Fruit fly (Drosophila melanogaster) whole organism, embryonic: Measurements from ENCODE around the gene Inx3.

Experiments used
- B-H1 ChIP-seq: fragments of 200-800 bp; sonication (Bioruptor generic); IDR thresholded peaks from 3 replicates; pipeline ENCODE4 v1.3.6; 2022; ENCODE audit warnings: missing biosample characterization, missing genetic modification characterization
- BEAF-32 ChIP-seq: fragments of 200-800 bp; sonication (Bioruptor generic); optimal IDR thresholded peaks from 3 replicates; lab custom pipeline; 2017; ENCODE audit warnings: missing biosample characterization, missing genetic modification characterization, mild to moderate bottlenecking, moderate library complexity, missing genetic modification reagents
- Bteb2 ChIP-seq: fragments of 200-800 bp; sonication (Bioruptor generic); optimal IDR thresholded peaks from 2 replicates; lab custom pipeline; 2016; ENCODE audit warnings: missing biosample characterization, missing genetic modification characterization
- CG10431 ChIP-seq: fragments of 200-800 bp; sonication (Bioruptor generic); optimal IDR thresholded peaks from 3 replicates; lab custom pipeline; 2018; ENCODE audit warnings: missing biosample characterization, mild to moderate bottlenecking, missing genetic modification characterization
- CG14710 ChIP-seq: fragments of 200-800 bp; sonication (Bioruptor generic); optimal IDR thresholded peaks from 3 replicates; lab custom pipeline; 2019; ENCODE audit warnings: missing biosample characterization, mild to moderate bottlenecking, missing genetic modification characterization, moderate library complexity
- CG18011 ChIP-seq: fragments of 200-800 bp; sonication (Bioruptor generic); optimal IDR thresholded peaks from 2 replicates; lab custom pipeline; 2017; ENCODE audit warnings: missing biosample characterization, missing genetic modification characterization, mild to moderate bottlenecking, moderate library complexity, missing genotype
- CG18619 ChIP-seq: fragments of 200-800 bp; sonication (Bioruptor generic); optimal IDR thresholded peaks from 3 replicates; lab custom pipeline; 2017; ENCODE audit warnings: missing biosample characterization, mild to moderate bottlenecking, missing genetic modification characterization
- CG34376 ChIP-seq: fragments of 200-800 bp; sonication (Bioruptor generic); optimal IDR thresholded peaks from 2 replicates; lab custom pipeline; 2018; ENCODE audit warnings: missing biosample characterization, mild to moderate bottlenecking, missing genetic modification characterization
- CG8388 ChIP-seq: fragments of 200-800 bp; sonication (Bioruptor generic); optimal IDR thresholded peaks from 2 replicates; lab custom pipeline; 2019; ENCODE audit warnings: missing biosample characterization, mild to moderate bottlenecking, missing genetic modification characterization, moderate library complexity
- CG9727 ChIP-seq: fragments of 200-800 bp; sonication (Bioruptor generic); optimal IDR thresholded peaks from 3 replicates; lab custom pipeline; 2017; ENCODE audit warnings: missing biosample characterization, mild to moderate bottlenecking, missing genetic modification characterization
- D ChIP-seq, 2 experiments: fragments of 200-800 bp in 1 of 2; fragments of >200 bp in 1 of 2; sonication (Bioruptor generic) in 1 of 2; optimal IDR thresholded peaks; 2 replicates in 1 of 2; 3 replicates in 1 of 2; lab custom pipeline; 2017; ENCODE audit warnings: mild to moderate bottlenecking in 1 of 2, missing biosample characterization in 1 of 2, missing genetic modification characterization in 1 of 2, missing genetic modification reagents in 1 of 2
- Dp ChIP-seq: fragments of 200-800 bp; sonication (Bioruptor generic); optimal IDR thresholded peaks from 2 replicates; lab custom pipeline; 2018; ENCODE audit warnings: missing biosample characterization, mild to moderate bottlenecking, missing genetic modification characterization, moderate library complexity
- Ets65A ChIP-seq: fragments of 200-800 bp; sonication (Bioruptor generic); peaks from one replicate; lab custom pipeline; 2016; ENCODE audit warnings: missing biosample characterization, missing genetic modification characterization
- GATAe ChIP-seq: fragments of 200-800 bp; sonication (Bioruptor generic); conservative IDR thresholded peaks from 2 replicates; pipeline ENCODE4 v1.3.6; 2022; ENCODE audit warnings: missing biosample characterization, missing genetic modification characterization
- Hey ChIP-seq: fragments of 200-800 bp; sonication (Bioruptor generic); optimal IDR thresholded peaks from 3 replicates; lab custom pipeline; 2018; ENCODE audit warnings: missing biosample characterization, mild to moderate bottlenecking, missing genetic modification characterization
- HmgZ ChIP-seq: fragments of 200-800 bp; sonication (Bioruptor generic); optimal IDR thresholded peaks from 2 replicates; lab custom pipeline; 2018; ENCODE audit warnings: missing biosample characterization, mild to moderate bottlenecking, missing genetic modification characterization
- Hr78 ChIP-seq, 2 experiments: fragments of 200-800 bp in 1 of 2; fragments of >200 bp in 1 of 2; sonication (Bioruptor generic) in 1 of 2; optimal IDR thresholded peaks; 2 replicates each; lab custom pipeline; 2017 to 2019; ENCODE audit warnings: missing biosample characterization in 2 of 2, missing genetic modification characterization in 2 of 2, mild to moderate bottlenecking in 1 of 2, moderate library complexity in 1 of 2
- Med ChIP-seq: fragments of 200-800 bp; sonication (Bioruptor generic); peaks from one replicate; lab custom pipeline; 2016; ENCODE audit warnings: missing biosample characterization, missing genetic modification characterization, mild to moderate bottlenecking, inconsistent platforms, moderate library complexity
- Oli ChIP-seq: fragments of 200-800 bp; sonication (Bioruptor generic); optimal IDR thresholded peaks from 2 replicates; lab custom pipeline; 2018; ENCODE audit warnings: missing biosample characterization, mild to moderate bottlenecking, missing genetic modification characterization, moderate library complexity
- Optix ChIP-seq: fragments of 200-800 bp; sonication (Bioruptor generic); IDR thresholded peaks from 3 replicates; pipeline ENCODE4 v1.3.6; 2022; ENCODE audit warnings: missing biosample characterization, missing genetic modification characterization
- Pdp1 ChIP-seq, 2 experiments: fragments of 200-800 bp; sonication (Bioruptor generic); optimal IDR thresholded peaks; 3 replicates each; lab custom pipeline; 2016; ENCODE audit warnings: missing biosample characterization in 2 of 2, missing genetic modification characterization in 2 of 2, mild to moderate bottlenecking in 1 of 2, moderate library complexity in 1 of 2
- amos ChIP-seq: fragments of 200-800 bp; sonication (Bioruptor generic); IDR thresholded peaks from 2 replicates; pipeline ENCODE4 v1.3.6; 2022; ENCODE audit warnings: missing biosample characterization, missing genetic modification characterization; ENCODE audit not compliant: partially characterized antibody
- chinmo ChIP-seq: fragments of 200-800 bp; sonication (Bioruptor generic); IDR thresholded peaks from 4 replicates; pipeline ENCODE4 v1.3.6; 2022; ENCODE audit warnings: missing biosample characterization, missing genetic modification characterization; ENCODE audit not compliant: partially characterized antibody
- chm ChIP-seq: fragments of 200-800 bp; sonication (Bioruptor generic); IDR thresholded peaks from 2 replicates; pipeline ENCODE4 v1.3.6; 2022; ENCODE audit warnings: missing biosample characterization, missing genetic modification characterization
- crol ChIP-seq: fragments of 200-800 bp; sonication (Bioruptor generic); IDR thresholded peaks from 2 replicates; pipeline ENCODE4 v1.3.6; 2022; ENCODE audit warnings: missing biosample characterization, missing genetic modification characterization
- dimm ChIP-seq: fragments of 200-800 bp; sonication (Bioruptor generic); IDR thresholded peaks from 2 replicates; pipeline ENCODE4 v1.3.6; 2022; ENCODE audit warnings: missing biosample characterization, missing genetic modification characterization
- ems ChIP-seq: fragments of 200-800 bp; sonication (Bioruptor generic); optimal IDR thresholded peaks from 3 replicates; lab custom pipeline; 2016; ENCODE audit warnings: missing biosample characterization, missing genetic modification characterization
- ewg ChIP-seq: fragments of 200-800 bp; sonication (Bioruptor generic); optimal IDR thresholded peaks from 3 replicates; lab custom pipeline; 2017; ENCODE audit warnings: mild to moderate bottlenecking, missing biosample characterization, missing genetic modification reagents, missing genetic modification characterization
- exex ChIP-seq: fragments of 200-800 bp; sonication (Bioruptor generic); optimal IDR thresholded peaks from 4 replicates; lab custom pipeline; 2018; ENCODE audit warnings: missing biosample characterization, mild to moderate bottlenecking, missing genetic modification characterization, moderate library complexity
- grau ChIP-seq: fragments of 200-800 bp; optimal IDR thresholded peaks from 3 replicates; lab custom pipeline; 2019; ENCODE audit warnings: missing biosample characterization, mild to moderate bottlenecking, missing genetic modification characterization, moderate library complexity
- grn ChIP-seq: fragments of 200-800 bp; sonication (Bioruptor generic); optimal IDR thresholded peaks from 3 replicates; lab custom pipeline; 2017; ENCODE audit warnings: missing biosample characterization, missing genetic modification characterization
- gsb ChIP-seq: fragments of 200-800 bp; sonication (Bioruptor generic); IDR thresholded peaks from 2 replicates; pipeline ENCODE4 v1.3.6; 2022; ENCODE audit warnings: missing biosample characterization, missing genetic modification characterization
- klu ChIP-seq: fragments of 200-800 bp; sonication (Bioruptor generic); IDR thresholded peaks from 2 replicates; pipeline ENCODE4 v1.3.6; 2022; ENCODE audit warnings: missing biosample characterization, missing genetic modification characterization
- lmd ChIP-seq: fragments of 200-800 bp; sonication (Bioruptor generic); IDR thresholded peaks from 2 replicates; pipeline ENCODE4 v1.3.6; 2022; ENCODE audit warnings: missing biosample characterization, missing genetic modification characterization
- luna ChIP-seq: fragments of 200-800 bp; sonication (Bioruptor generic); optimal IDR thresholded peaks from 2 replicates; lab custom pipeline; 2016; ENCODE audit warnings: missing biosample characterization, missing genetic modification characterization
- mirr ChIP-seq: fragments of 200-800 bp; sonication (Bioruptor generic); optimal IDR thresholded peaks from 3 replicates; lab custom pipeline; 2018; ENCODE audit warnings: missing biosample characterization, mild to moderate bottlenecking, missing genetic modification characterization
- pfk ChIP-seq: fragments of 200-800 bp; sonication (Bioruptor generic); optimal IDR thresholded peaks from 2 replicates; lab custom pipeline; 2018; ENCODE audit warnings: missing biosample characterization, mild to moderate bottlenecking, missing genetic modification characterization, moderate library complexity
- prd ChIP-seq, 3 experiments: fragments of >200 bp in 2 of 3; fragments of 200-800 bp in 1 of 3; sonication (Bioruptor generic) in 1 of 3; optimal IDR thresholded peaks in 2 of 3; IDR thresholded peaks in 1 of 3; 2 replicates in 2 of 3; 3 replicates in 1 of 3; pipeline versions ENCODE4 v1.3.6 to Lab custom; 2017 to 2022; ENCODE audit warnings: missing biosample characterization in 1 of 3, missing genetic modification characterization in 1 of 3
- sd ChIP-seq: fragments of 200-800 bp; sonication (Bioruptor generic); optimal IDR thresholded peaks from 3 replicates; lab custom pipeline; 2018; ENCODE audit warnings: missing biosample characterization, mild to moderate bottlenecking, missing genetic modification characterization, moderate library complexity
- sisA ChIP-seq: fragments of 200-800 bp; sonication (Bioruptor generic); IDR thresholded peaks from 2 replicates; pipeline ENCODE4 v1.3.6; 2022; ENCODE audit warnings: missing biosample characterization, missing genetic modification characterization
- sug ChIP-seq: fragments of 200-800 bp; optimal IDR thresholded peaks from 2 replicates; lab custom pipeline; 2019; ENCODE audit warnings: missing biosample characterization, mild to moderate bottlenecking, missing genetic modification characterization, moderate library complexity
- unc-4 ChIP-seq: fragments of 200-800 bp; sonication (Bioruptor generic); IDR thresholded peaks from 2 replicates; pipeline ENCODE4 v1.3.6; 2022; ENCODE audit warnings: missing biosample characterization, missing genetic modification characterization; ENCODE audit not compliant: partially characterized antibody
- vnd ChIP-seq: fragments of 200-800 bp; sonication (Bioruptor generic); IDR thresholded peaks from 3 replicates; pipeline ENCODE4 v1.3.6; 2022; ENCODE audit warnings: missing biosample characterization, missing genetic modification characterization; ENCODE audit not compliant: partially characterized antibody
- z ChIP-seq: fragments of 200-800 bp; sonication (Bioruptor generic); IDR thresholded peaks from 3 replicates; pipeline ENCODE4 v1.3.6; 2022; ENCODE audit warnings: missing biosample characterization, missing genetic modification characterization
- zen ChIP-seq: fragments of 200-800 bp; sonication (Bioruptor generic); optimal IDR thresholded peaks from 3 replicates; lab custom pipeline; 2018; ENCODE audit warnings: missing biosample characterization, mild to moderate bottlenecking, missing genetic modification characterization, moderate library complexity

Gene Inx3

dm6 chr3R:28901468-28902163 is 42.3 kb upstream of the Inx3 start:
- peak in 1 of 2 experiments; percentile 1 for TF ChIP-seq Hr78 (GFP tag; optimal IDR thresholded peaks at IDR 0.05; lab: Kevin White, UChicago)
- TF ChIP-seq CG10431 (GFP tag; lab: Kevin White, UChicago) = peak; percentile 69
- peak; percentile 22; the same call in 1 of the 2 replicates for TF ChIP-seq chm (GFP tag; lab: Robert Waterston, UW)
- TF ChIP-seq Oli = no peak
- peak; percentile 22 for TF ChIP-seq D (optimal IDR thresholded peaks at IDR 0.05; lab: Kevin White, UChicago)
- no peak for TF ChIP-seq D (GFP tag; optimal IDR thresholded peaks at IDR 0.05; lab: Kevin White, UChicago)
- peak; percentile 6 for TF ChIP-seq Med (GFP tag; lab: Kevin White, UChicago)
- peak; percentile 79 for TF ChIP-seq z (GFP tag; lab: Robert Waterston, UW)
- TF ChIP-seq sisA (GFP tag; lab: Robert Waterston, UW) = no peak
- TF ChIP-seq sug (tag; lab: Kevin White, UChicago) = peak; percentile 35
- TF ChIP-seq amos (GFP tag; lab: Robert Waterston, UW) = no peak
- peak in 1 of 2 experiments; percentile 93 for TF ChIP-seq Pdp1 (GFP tag; optimal IDR thresholded peaks at IDR 0.05; lab: Kevin White, UChicago)
- TF ChIP-seq grau (tag; lab: Kevin White, UChicago) = peak; percentile 34
- peak; percentile 58; the same call in 1 of the 3 replicates for TF ChIP-seq vnd
- TF ChIP-seq grn (GFP tag; lab: Kevin White, UChicago) = peak; percentile 97
- TF ChIP-seq mirr (GFP tag; lab: Kevin White, UChicago) = peak; percentile 57
- TF ChIP-seq ems = no peak
- TF ChIP-seq Ets65A = peak; percentile 71
- peak; percentile 56; the same call in 1 of the 4 replicates for TF ChIP-seq chinmo (GFP tag; lab: Robert Waterston, UW)
- TF ChIP-seq crol (GFP tag; lab: Robert Waterston, UW) = peak; percentile 63; the same call in 1 of the 2 replicates
- TF ChIP-seq exex = peak; percentile 77

- no peak for TF ChIP-seq ewg (GFP tag; lab: Kevin White, UChicago)
- no peak for TF ChIP-seq luna (GFP tag; lab: Kevin White, UChicago)
- TF ChIP-seq CG18619 = no peak
- no peak for TF ChIP-seq CG9727 (GFP tag; lab: Kevin White, UChicago)
- TF ChIP-seq CG34376 (GFP tag; lab: Kevin White, UChicago) = peak; percentile 48
- peak; percentile 91 for TF ChIP-seq sd (tag; lab: Kevin White, UChicago)
- TF ChIP-seq GATAe (GFP tag; lab: Robert Waterston, UW) = peak; percentile 58; the same call in 1 of the 2 replicates
- TF ChIP-seq gsb (GFP tag; lab: Robert Waterston, UW) = no peak
- no peak for TF ChIP-seq B-H1 (GFP tag; lab: Robert Waterston, UW)
- no peak for TF ChIP-seq dimm (GFP tag; lab: Robert Waterston, UW)
- TF ChIP-seq klu (GFP tag; lab: Robert Waterston, UW) = no peak
- TF ChIP-seq CG18011 (GFP tag; lab: Kevin White, UChicago) = no peak
- TF ChIP-seq zen (tag; lab: Kevin White, UChicago) = no peak
- TF ChIP-seq prd (optimal IDR thresholded peaks at IDR 0.05; lab: Kevin White, UChicago) = no peak
- TF ChIP-seq prd (GFP tag; IDR thresholded peaks at IDR 0.05; lab: Robert Waterston, UW) = no peak
- no peak for TF ChIP-seq pfk
- TF ChIP-seq CG14710 (tag; lab: Kevin White, UChicago) = no peak
- no peak for TF ChIP-seq BEAF-32 (GFP tag; lab: Kevin White, UChicago)
- peak; percentile 79 for TF ChIP-seq mirr (GFP tag; lab: Kevin White, UChicago)
- TF ChIP-seq exex = peak; percentile 85
- no peak for TF ChIP-seq lmd
- TF ChIP-seq HmgZ (tag; lab: Kevin White, UChicago) = peak; percentile 15
- peak; percentile 11 for TF ChIP-seq Hey
- no peak for TF ChIP-seq Optix (GFP tag; lab: Robert Waterston, UW)
- no peak for TF ChIP-seq Bteb2 (GFP tag; lab: Kevin White, UChicago)
- TF ChIP-seq Dp (GFP tag; lab: Kevin White, UChicago) = no peak
- TF ChIP-seq CG8388 (GFP tag; lab: Kevin White, UChicago) = no peak
- TF ChIP-seq grn (GFP tag; lab: Kevin White, UChicago) = peak; percentile 79
- no peak for TF ChIP-seq unc-4
- TF ChIP-seq Pdp1 (GFP tag; optimal IDR thresholded peaks at IDR 0.05; lab: Kevin White, UChicago) = peak in 1 of 2 experiments; percentile 41
Observed at dm6 chr3R:28898921-28899545, 39.7 kb upstream of the Inx3 start.
